Fruit fly (Drosophila melanogaster) whole organism: ENCODE results near the gene CG11912.

Experiments used
- Dll ChIP-seq: fragments of >200 bp; optimal IDR thresholded peaks from 2 replicates; lab custom pipeline; 2017
- pan ChIP-seq: fragments of >200 bp; optimal IDR thresholded peaks from 2 replicates; lab custom pipeline; 2017
- psq ChIP-seq: fragments of >200 bp; optimal IDR thresholded peaks from 2 replicates; lab custom pipeline; 2017
- usp ChIP-seq: fragments of >200 bp; optimal IDR thresholded peaks from 2 replicates; lab custom pipeline; 2017; ENCODE audit warnings: missing biosample characterization, missing genetic modification characterization, mixed read lengths

DNA sequence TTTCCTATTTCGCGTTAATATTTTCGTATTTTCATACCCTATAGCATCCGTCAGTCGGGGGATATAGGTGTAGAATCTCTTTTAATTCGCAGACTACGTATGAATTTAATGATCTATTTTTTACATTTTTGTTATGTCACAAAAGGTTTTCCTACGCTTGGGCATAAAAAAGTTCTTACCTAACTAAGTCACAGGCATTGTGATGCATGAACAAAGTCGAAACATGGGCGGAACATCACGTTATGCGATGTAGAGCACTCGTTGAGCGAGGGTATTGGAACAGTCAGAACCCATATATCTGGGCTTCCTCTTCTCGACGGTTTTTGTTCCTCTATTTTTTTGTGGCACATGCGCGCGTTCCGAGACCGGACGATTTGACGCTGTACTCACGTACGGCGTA lies 9.9 kb downstream of the CG11912 start:
- TF ChIP-seq pan (lab: Kevin White, UChicago) (peak; percentile 73), usp (GFP tag; lab: Kevin White, UChicago) (no peak), psq (no peak), Dll (lab: Kevin White, UChicago) (no peak)
